Worm (Caenorhabditis elegans) whole organism, late embryonic: ENCODE results near the gene Y53F4B.7.

Experiments
- C38D4.7 ChIP-seq: fragments of 200-800 bp; sonication (Bioruptor generic); optimal IDR thresholded peaks from 2 replicates; lab custom pipeline; 2018; ENCODE audit warnings: mild to moderate bottlenecking, missing genetic modification characterization, moderate library complexity, missing compliant biosample characterization
- F13H6.1 ChIP-seq: sonication (generic microtip); optimal IDR thresholded peaks from 2 replicates; lab custom pipeline; 2016; ENCODE audit warnings: missing genetic modification characterization, missing compliant biosample characterization
- ahr-1 ChIP-seq: sonication (generic microtip); optimal IDR thresholded peaks from 2 replicates; lab custom pipeline; 2016; ENCODE audit warnings: missing genetic modification characterization, missing compliant biosample characterization
- ama-1 ChIP-seq: fragments of 150-350 bp; optimal IDR thresholded peaks from 2 replicates; lab custom pipeline; 2014
- ceh-18 ChIP-seq: sonication (generic microtip); optimal IDR thresholded peaks from 2 replicates; lab custom pipeline; 2016; ENCODE audit warnings: missing genetic modification characterization, missing compliant biosample characterization
- ceh-19 ChIP-seq: fragments of 200-800 bp; sonication (Bioruptor generic); optimal IDR thresholded peaks from 2 replicates; lab custom pipeline; 2018; ENCODE audit warnings: mild to moderate bottlenecking, missing genetic modification characterization, missing compliant biosample characterization
- ceh-2 ChIP-seq: sonication (generic microtip); optimal IDR thresholded peaks from 2 replicates; lab custom pipeline; 2016; ENCODE audit warnings: missing genotype, missing genetic modification characterization, missing compliant biosample characterization
- ceh-34 ChIP-seq: sonication (generic microtip); optimal IDR thresholded peaks from 2 replicates; lab custom pipeline; 2016; ENCODE audit warnings: mild to moderate bottlenecking, missing genetic modification characterization, missing compliant biosample characterization
- ceh-45 ChIP-seq: fragments of 200-800 bp; sonication (Bioruptor generic); IDR thresholded peaks from 2 replicates; pipeline ENCODE4 v1.3.6; 2022; ENCODE audit warnings: missing genetic modification reagents, missing genetic modification characterization, missing compliant biosample characterization
- ceh-6 ChIP-seq: fragments of 200-800 bp; sonication (Bioruptor generic); optimal IDR thresholded peaks from 2 replicates; lab custom pipeline; 2018; ENCODE audit warnings: mild to moderate bottlenecking, missing genetic modification characterization, missing compliant biosample characterization
- ceh-9 ChIP-seq: sonication (generic microtip); optimal IDR thresholded peaks from 2 replicates; lab custom pipeline; 2016; ENCODE audit warnings: mild to moderate bottlenecking, missing genetic modification characterization, inconsistent platforms, missing compliant biosample characterization
- che-1 ChIP-seq: sonication (generic microtip); optimal IDR thresholded peaks from 2 replicates; lab custom pipeline; 2016; ENCODE audit warnings: mild to moderate bottlenecking, missing genetic modification characterization, missing compliant biosample characterization
- dmd-4 ChIP-seq: sonication (generic microtip); optimal IDR thresholded peaks from 2 replicates; lab custom pipeline; 2016; ENCODE audit warnings: borderline replicate concordance, missing genetic modification characterization, missing compliant biosample characterization
- elt-2 ChIP-seq: sonication (generic microtip); optimal IDR thresholded peaks from 2 replicates; lab custom pipeline; 2016; ENCODE audit warnings: missing genetic modification reagents, missing genetic modification characterization, missing compliant biosample characterization
- ets-4 ChIP-seq: sonication (generic microtip); optimal IDR thresholded peaks from 2 replicates; lab custom pipeline; 2016; ENCODE audit warnings: missing genetic modification characterization, missing compliant biosample characterization
- gmeb-2 ChIP-seq: sonication (generic microtip); optimal IDR thresholded peaks from 2 replicates; lab custom pipeline; 2016; ENCODE audit warnings: missing genetic modification characterization, inconsistent platforms, missing compliant biosample characterization
- hlh-15 ChIP-seq: sonication (generic microtip); optimal IDR thresholded peaks from 2 replicates; lab custom pipeline; 2016; ENCODE audit warnings: missing genetic modification characterization, missing compliant biosample characterization
- hlh-6 ChIP-seq: sonication (generic microtip); optimal IDR thresholded peaks from 2 replicates; lab custom pipeline; 2016; ENCODE audit warnings: missing genotype, missing genetic modification characterization, missing compliant biosample characterization
- hlh-8 ChIP-seq: sonication (generic microtip); optimal IDR thresholded peaks from 2 replicates; lab custom pipeline; 2016; ENCODE audit warnings: missing genotype, missing genetic modification characterization, missing compliant biosample characterization
- lim-6 ChIP-seq: sonication (generic microtip); optimal IDR thresholded peaks from 2 replicates; lab custom pipeline; 2016; ENCODE audit warnings: missing genetic modification characterization, missing compliant biosample characterization
- lin-11 ChIP-seq: fragments of 200-800 bp; sonication (Bioruptor generic); optimal IDR thresholded peaks from 2 replicates; lab custom pipeline; 2018; ENCODE audit warnings: mild to moderate bottlenecking, missing genetic modification characterization, missing compliant biosample characterization
- madf-2 ChIP-seq: sonication (generic microtip); optimal IDR thresholded peaks from 2 replicates; lab custom pipeline; 2017; ENCODE audit warnings: missing genetic modification characterization, missing compliant biosample characterization
- nfya-1 ChIP-seq: sonication (generic microtip); optimal IDR thresholded peaks from 2 replicates; lab custom pipeline; 2017; ENCODE audit warnings: missing genetic modification characterization, mild to moderate bottlenecking, missing compliant biosample characterization, antibody characterized with exemption, moderate library complexity
- nhr-11 ChIP-seq: fragments of 150-350 bp; optimal IDR thresholded peaks from 2 replicates; lab custom pipeline; 2014; ENCODE audit warnings: missing biosample characterization, missing genetic modification characterization
- nhr-232 ChIP-seq: sonication (generic microtip); optimal IDR thresholded peaks from 2 replicates; lab custom pipeline; 2016; ENCODE audit warnings: missing genetic modification characterization, missing compliant biosample characterization
- npax-4 ChIP-seq: sonication (generic microtip); optimal IDR thresholded peaks from 2 replicates; lab custom pipeline; 2016; ENCODE audit warnings: missing genetic modification characterization, missing compliant biosample characterization
- odd-2 ChIP-seq: sonication (generic microtip); optimal IDR thresholded peaks from 2 replicates; lab custom pipeline; 2017; ENCODE audit warnings: antibody characterized with exemption, mild to moderate bottlenecking, missing genetic modification characterization, missing compliant biosample characterization
- pag-3 ChIP-seq: sonication (generic microtip); optimal IDR thresholded peaks from 2 replicates; lab custom pipeline; 2016; ENCODE audit warnings: missing compliant biosample characterization, missing genetic modification characterization, borderline replicate concordance
- pat-9 ChIP-seq: fragments of 200-800 bp; sonication (Bioruptor generic); optimal IDR thresholded peaks from 2 replicates; lab custom pipeline; 2018; ENCODE audit warnings: mild to moderate bottlenecking, missing genetic modification characterization, moderate library complexity, missing compliant biosample characterization
- pha-2 ChIP-seq: sonication (generic microtip); optimal IDR thresholded peaks from 2 replicates; lab custom pipeline; 2017; ENCODE audit warnings: mild to moderate bottlenecking, missing genetic modification characterization, missing compliant biosample characterization
- pqm-1 ChIP-seq: sonication (generic microtip); optimal IDR thresholded peaks from 2 replicates; lab custom pipeline; 2016; ENCODE audit warnings: missing genetic modification characterization, missing compliant biosample characterization
- pros-1 ChIP-seq: fragments of 150-350 bp; optimal IDR thresholded peaks from 2 replicates; lab custom pipeline; 2014; ENCODE audit warnings: missing biosample characterization, missing genetic modification reagents, missing genetic modification characterization
- rnt-1 ChIP-seq: sonication (generic microtip); optimal IDR thresholded peaks from 2 replicates; lab custom pipeline; 2016; ENCODE audit warnings: missing genetic modification characterization, missing compliant biosample characterization
- sdc-2 ChIP-seq: sonication (generic microtip); optimal IDR thresholded peaks from 2 replicates; lab custom pipeline; 2016; ENCODE audit warnings: missing genotype, missing genetic modification characterization, missing compliant biosample characterization
- sox-2 ChIP-seq: fragments of 200-800 bp; sonication (Bioruptor generic); IDR thresholded peaks from 2 replicates; pipeline ENCODE4 v1.3.6; 2022; ENCODE audit warnings: missing genetic modification reagents, missing genetic modification characterization, missing compliant biosample characterization
- sox-4 ChIP-seq: sonication (generic microtip); optimal IDR thresholded peaks from 2 replicates; lab custom pipeline; 2017; ENCODE audit warnings: mild to moderate bottlenecking, missing genetic modification characterization, inconsistent platforms, missing compliant biosample characterization
- syd-9 ChIP-seq: sonication (generic microtip); optimal IDR thresholded peaks from 2 replicates; lab custom pipeline; 2016; ENCODE audit warnings: mild to moderate bottlenecking, missing genetic modification characterization, moderate library complexity, missing compliant biosample characterization
- tbx-7 ChIP-seq: sonication (generic microtip); optimal IDR thresholded peaks from 2 replicates; lab custom pipeline; 2016; ENCODE audit warnings: missing genotype, missing genetic modification characterization, missing compliant biosample characterization
- ttx-3 ChIP-seq: sonication (generic microtip); optimal IDR thresholded peaks from 2 replicates; lab custom pipeline; 2016; ENCODE audit warnings: missing genetic modification reagents, missing genetic modification characterization, missing compliant biosample characterization
- unc-3 ChIP-seq, 2 experiments: fragments of 200-800 bp in 1 of 2; sonication (Bioruptor generic) in 1 of 2; sonication (generic microtip) in 1 of 2; conservative IDR thresholded peaks in 1 of 2; optimal IDR thresholded peaks in 1 of 2; 2 replicates each; pipeline versions ENCODE4 v1.3.6 to Lab custom; 2016 to 2022; ENCODE audit warnings: missing compliant biosample characterization in 2 of 2, missing genetic modification characterization in 2 of 2, missing genetic modification reagents in 1 of 2
- unc-42 ChIP-seq: sonication (generic microtip); optimal IDR thresholded peaks from 2 replicates; lab custom pipeline; 2016; ENCODE audit warnings: missing genotype, missing genetic modification characterization, missing compliant biosample characterization
- unc-55 ChIP-seq: sonication (generic microtip); optimal IDR thresholded peaks from 2 replicates; lab custom pipeline; 2017; ENCODE audit warnings: missing biosample characterization, missing genetic modification reagents, missing genetic modification characterization
- zip-5 ChIP-seq: sonication (generic microtip); optimal IDR thresholded peaks from 2 replicates; lab custom pipeline; 2016; ENCODE audit warnings: missing genetic modification characterization, missing compliant biosample characterization
- ztf-16 ChIP-seq: sonication (generic microtip); optimal IDR thresholded peaks from 2 replicates; lab custom pipeline; 2017; ENCODE audit warnings: missing genetic modification characterization, missing compliant biosample characterization

The Y53F4B.7 gene

DNA sequence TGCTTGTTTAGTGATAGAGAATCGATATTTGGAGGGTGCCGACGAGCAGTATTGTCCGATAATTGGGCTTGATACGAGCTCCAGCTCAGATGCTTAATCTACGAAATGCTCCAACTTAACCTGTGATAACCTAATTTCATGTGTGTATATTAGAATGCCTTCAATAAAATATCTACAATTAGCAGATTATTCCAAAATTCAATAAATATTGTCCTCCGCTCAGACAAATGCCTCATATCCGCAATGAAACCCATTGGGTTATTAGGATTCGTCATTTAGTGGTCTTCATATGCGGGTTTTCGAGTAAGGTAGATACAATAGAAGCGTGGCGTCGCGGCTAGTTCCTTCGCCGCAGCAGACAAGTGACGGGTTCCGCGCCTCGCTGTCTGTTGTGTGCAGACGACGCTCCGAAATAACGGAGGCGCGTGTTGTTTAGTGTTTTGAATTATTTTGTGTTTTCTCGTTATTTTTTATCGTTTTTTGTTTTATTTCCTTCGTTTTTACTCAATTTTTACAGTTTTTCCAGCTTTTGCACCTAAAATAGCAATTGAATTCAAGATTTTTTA lies 33.0 kb downstream of the Y53F4B.7 start, which contains the start of gene cmtr-1 (continued):
- TF ChIP-seq ceh-18 (tag; lab: Kevin White, UChicago): peak; percentile 82
- TF ChIP-seq tbx-7 (tag; lab: Kevin White, UChicago): no peak
- peak; percentile 63 for TF ChIP-seq pros-1
- no peak for TF ChIP-seq che-1
- TF ChIP-seq pag-3 (tag; lab: Kevin White, UChicago): no peak
- peak; percentile 43 for TF ChIP-seq ceh-34 (tag; lab: Kevin White, UChicago)
- no peak for TF ChIP-seq C38D4.7 (GFP tag; lab: Kevin White, UChicago)
- no peak for TF ChIP-seq gmeb-2 (tag; lab: Kevin White, UChicago)
- peak; percentile 62 for TF ChIP-seq unc-55 (GFP tag; lab: Kevin White, UChicago)
- TF ChIP-seq lin-11 (tag; lab: Kevin White, UChicago): no peak
- no peak for TF ChIP-seq pha-2 (tag; lab: Kevin White, UChicago)
- TF ChIP-seq npax-4 (tag; lab: Kevin White, UChicago): no peak
- TF ChIP-seq sdc-2: no peak
- TF ChIP-seq pat-9: no peak
- no peak for TF ChIP-seq hlh-15
- TF ChIP-seq ceh-6: no peak
- no peak for TF ChIP-seq lim-6
- no peak for TF ChIP-seq syd-9 (tag; lab: Kevin White, UChicago)
- TF ChIP-seq ahr-1 (tag; lab: Kevin White, UChicago): no peak
- peak; percentile 90 for TF ChIP-seq ama-1 (lab: Kevin White, UChicago)
- TF ChIP-seq sox-4 (tag; lab: Kevin White, UChicago): no peak
- TF ChIP-seq odd-2: no peak
- no peak for TF ChIP-seq hlh-6 (tag; lab: Kevin White, UChicago)
- TF ChIP-seq ceh-9 (tag; lab: Kevin White, UChicago): no peak
- peak; percentile 72 for TF ChIP-seq rnt-1 (tag; lab: Kevin White, UChicago)
- peak; percentile 59 for TF ChIP-seq elt-2 (tag; lab: Kevin White, UChicago)
- no peak for TF ChIP-seq zip-5 (tag; lab: Kevin White, UChicago)
- TF ChIP-seq ceh-45 (GFP tag; lab: Robert Waterston, UW): no peak
- TF ChIP-seq ets-4 (tag; lab: Kevin White, UChicago): peak; percentile 36
- no peak for TF ChIP-seq F13H6.1 (tag; lab: Kevin White, UChicago)
- TF ChIP-seq hlh-8 (tag; lab: Kevin White, UChicago): no peak
- peak; percentile 96 for TF ChIP-seq ztf-16 (tag; lab: Kevin White, UChicago)
- peak; percentile 47 for TF ChIP-seq unc-42 (tag; lab: Kevin White, UChicago)
- no peak for TF ChIP-seq ttx-3 (tag; lab: Kevin White, UChicago)
- no peak for TF ChIP-seq dmd-4 (tag; lab: Kevin White, UChicago)
- peak; percentile 78 for TF ChIP-seq nfya-1
- TF ChIP-seq sox-2 (GFP tag; lab: Robert Waterston, UW): no peak

DNA sequence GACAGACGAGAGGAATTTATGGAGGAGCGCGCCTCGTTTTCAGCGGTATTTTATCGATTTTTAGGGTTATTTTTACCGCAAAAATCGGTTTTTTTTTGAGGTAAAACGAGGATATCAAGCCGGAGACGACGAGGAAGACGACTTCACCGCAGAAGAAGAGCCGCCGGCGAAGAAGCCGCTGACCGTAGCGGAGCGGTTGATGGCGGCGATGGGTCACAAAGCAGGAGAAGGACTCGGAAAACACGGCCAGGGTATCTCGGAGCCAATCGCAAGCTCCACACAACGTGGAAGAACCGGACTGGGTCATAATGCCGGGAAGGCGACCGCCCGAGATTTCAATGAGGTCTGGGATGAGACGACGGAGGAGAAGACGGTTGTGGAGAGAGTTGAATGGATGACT lies 33.7 kb downstream of the Y53F4B.7 start:
- TF ChIP-seq gmeb-2 (tag; lab: Kevin White, UChicago): no peak
- TF ChIP-seq ceh-2 (tag; lab: Kevin White, UChicago): no peak
- TF ChIP-seq unc-3 (GFP tag; conservative IDR thresholded peaks at IDR 0.05; lab: Robert Waterston, UW): no peak
- no peak for TF ChIP-seq unc-3 (tag; optimal IDR thresholded peaks at IDR 0.05; lab: Kevin White, UChicago)
- no peak for TF ChIP-seq nhr-11
- no peak for TF ChIP-seq nhr-232 (tag; lab: Kevin White, UChicago)
- no peak for TF ChIP-seq nfya-1
- no peak for TF ChIP-seq ahr-1 (tag; lab: Kevin White, UChicago)
- no peak for TF ChIP-seq tbx-7 (tag; lab: Kevin White, UChicago)
- TF ChIP-seq madf-2: no peak
- TF ChIP-seq elt-2 (tag; lab: Kevin White, UChicago): no peak
- no peak for TF ChIP-seq ztf-16 (tag; lab: Kevin White, UChicago)
- no peak for TF ChIP-seq ceh-19 (GFP tag; lab: Kevin White, UChicago)
- TF ChIP-seq pqm-1 (tag; lab: Kevin White, UChicago): no peak
